Worm (Caenorhabditis elegans) whole organism, mixed stage, embryonic: Measurements from ENCODE around the gene lact-3.

Experiments used
- ceh-43 ChIP-seq: fragments of 200-800 bp; sonication (Bioruptor generic); optimal IDR thresholded peaks from 2 replicates; lab custom pipeline; 2018; ENCODE audit warnings: mild to moderate bottlenecking, missing genetic modification characterization, moderate library complexity, missing compliant biosample characterization
- elt-1 ChIP-seq: sonication (generic microtip); optimal IDR thresholded peaks from 2 replicates; lab custom pipeline; 2017; ENCODE audit warnings: missing genetic modification characterization, mild to moderate bottlenecking, missing compliant biosample characterization, antibody characterized with exemption, moderate library complexity, borderline replicate concordance; ENCODE audit not compliant: insufficient read depth
- lin-13 ChIP-seq: fragments of 150-350 bp; optimal IDR thresholded peaks from 2 replicates; lab custom pipeline; 2014; ENCODE audit warnings: missing biosample characterization, missing genetic modification characterization
- lin-32 ChIP-seq: fragments of 200-800 bp; sonication (Bioruptor generic); optimal IDR thresholded peaks from 2 replicates; lab custom pipeline; 2018; ENCODE audit warnings: mild to moderate bottlenecking, missing genetic modification characterization, missing compliant biosample characterization
- lsy-2 ChIP-seq: fragments of 150-350 bp; optimal IDR thresholded peaks from 2 replicates; lab custom pipeline; 2014; ENCODE audit warnings: missing biosample characterization, missing genetic modification characterization
- mep-1 ChIP-seq: fragments of 150-350 bp; optimal IDR thresholded peaks from 2 replicates; lab custom pipeline; 2017; ENCODE audit warnings: missing biosample characterization, missing genetic modification reagents, missing genetic modification characterization, inconsistent platforms
- nhr-12 ChIP-seq: fragments of 150-350 bp; optimal IDR thresholded peaks from 2 replicates; lab custom pipeline; 2014; ENCODE audit warnings: missing biosample characterization, missing genetic modification characterization
- nhr-28 ChIP-seq: fragments of 150-350 bp; optimal IDR thresholded peaks from 2 replicates; lab custom pipeline; 2014; ENCODE audit warnings: missing biosample characterization, missing genetic modification characterization
- nhr-76 ChIP-seq: sonication (generic microtip); optimal IDR thresholded peaks from 2 replicates; lab custom pipeline; 2017; ENCODE audit warnings: missing biosample characterization, missing genetic modification characterization
- snpc-4 ChIP-seq: fragments of 150-350 bp; optimal IDR thresholded peaks from 2 replicates; lab custom pipeline; 2014; ENCODE audit warnings: missing biosample characterization, missing genetic modification characterization
- sptf-1 ChIP-seq: sonication (generic microtip); optimal IDR thresholded peaks from 2 replicates; lab custom pipeline; 2017; ENCODE audit warnings: mild to moderate bottlenecking, missing genetic modification characterization, moderate library complexity, missing compliant biosample characterization
- unc-62 ChIP-seq: fragments of 150-350 bp; optimal IDR thresholded peaks from 2 replicates; lab custom pipeline; 2014; ENCODE audit warnings: missing biosample characterization, missing genetic modification reagents, missing genetic modification characterization
- ztf-11 ChIP-seq: fragments of 150-350 bp; optimal IDR thresholded peaks from 2 replicates; lab custom pipeline; 2014; ENCODE audit warnings: missing biosample characterization, missing genetic modification characterization

DNA sequence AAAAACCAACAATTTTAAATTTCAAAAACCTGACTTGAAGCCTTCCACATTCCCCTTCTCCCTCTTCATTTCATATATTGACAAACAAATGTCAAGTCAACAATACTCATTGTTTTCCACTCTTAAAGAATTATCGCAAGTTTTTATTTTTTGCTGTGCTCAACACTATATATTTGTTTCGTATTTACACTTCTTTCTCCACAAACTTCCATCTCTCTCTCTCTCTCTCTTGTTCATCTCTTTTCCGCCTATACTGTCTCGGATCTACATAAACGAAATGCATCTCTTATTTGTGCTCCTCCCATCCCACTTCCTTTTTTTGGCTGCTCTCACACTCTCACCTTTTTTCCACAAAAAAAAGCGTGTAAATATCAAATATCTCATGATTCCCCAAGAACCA, 44.7 kb downstream of the lact-3 start, which contains the start of gene C14A4.12:
- TF ChIP-seq nhr-76 (tag; lab: Kevin White, UChicago) (no peak), lsy-2 (tag; lab: Kevin White, UChicago) (no peak), elt-1 (tag; lab: Kevin White, UChicago) (no peak), ceh-43 (no peak), mep-1 (tag; lab: Kevin White, UChicago) (no peak), unc-62 (GFP tag; lab: Kevin White, UChicago) (no peak), lin-32 (GFP tag; lab: Kevin White, UChicago) (no peak), snpc-4 (tag; lab: Kevin White, UChicago) (no peak), nhr-12 (tag; lab: Kevin White, UChicago) (no peak), ztf-11 (tag; lab: Kevin White, UChicago) (no peak), nhr-28 (no peak), lin-13 (tag; lab: Kevin White, UChicago) (no peak), sptf-1 (tag; lab: Kevin White, UChicago) (no peak)
